Fruit fly (Drosophila melanogaster) whole organism, embryonic: ENCODE results near the gene CG13893.

Experiments used
- B-H2 ChIP-seq: fragments of 200-800 bp; sonication (Bioruptor generic); optimal IDR thresholded peaks from 2 replicates; lab custom pipeline; 2018; ENCODE audit warnings: missing biosample characterization, mild to moderate bottlenecking, missing genetic modification characterization
- C15 ChIP-seq: fragments of 200-800 bp; sonication (Bioruptor generic); IDR thresholded peaks from 3 replicates; pipeline ENCODE4 v1.3.6; 2022; ENCODE audit warnings: missing biosample characterization, missing genetic modification characterization
- CG10543 ChIP-seq: fragments of 200-800 bp; sonication (Bioruptor generic); optimal IDR thresholded peaks from 3 replicates; lab custom pipeline; 2017; ENCODE audit warnings: missing biosample characterization, mild to moderate bottlenecking, missing genetic modification characterization, moderate library complexity
- CG11398 ChIP-seq: fragments of 200-800 bp; sonication (Bioruptor generic); optimal IDR thresholded peaks from 2 replicates; lab custom pipeline; 2016; ENCODE audit warnings: missing biosample characterization, missing genetic modification characterization
- CG11504 ChIP-seq: fragments of 200-800 bp; sonication (Bioruptor generic); optimal IDR thresholded peaks from 3 replicates; lab custom pipeline; 2019; ENCODE audit warnings: missing biosample characterization, mild to moderate bottlenecking, missing genetic modification characterization, moderate library complexity
- CG11695 ChIP-seq: fragments of 200-800 bp; sonication (Bioruptor generic); IDR thresholded peaks from 3 replicates; pipeline ENCODE4 v1.3.6; 2022; ENCODE audit warnings: missing biosample characterization, missing genetic modification characterization
- CG12071 ChIP-seq: fragments of 200-800 bp; sonication (Bioruptor generic); optimal IDR thresholded peaks from 3 replicates; lab custom pipeline; 2018; ENCODE audit warnings: missing biosample characterization, mild to moderate bottlenecking, missing genetic modification characterization
- CG12155 ChIP-seq: fragments of 200-800 bp; sonication (Bioruptor generic); optimal IDR thresholded peaks from 3 replicates; lab custom pipeline; 2016; ENCODE audit warnings: missing biosample characterization, missing genetic modification characterization
- CG14860 ChIP-seq: fragments of 200-800 bp; sonication (Bioruptor generic); IDR thresholded peaks from 3 replicates; pipeline ENCODE4 v1.3.6; 2022; ENCODE audit warnings: missing biosample characterization, missing genetic modification characterization; ENCODE audit not compliant: partially characterized antibody
- CG15479 ChIP-seq: fragments of 200-800 bp; sonication (Bioruptor generic); optimal IDR thresholded peaks from 3 replicates; lab custom pipeline; 2019; ENCODE audit warnings: missing biosample characterization, mild to moderate bottlenecking, missing genetic modification characterization, moderate library complexity
- CG1602 ChIP-seq: fragments of 200-800 bp; sonication (Bioruptor generic); optimal IDR thresholded peaks from 3 replicates; lab custom pipeline; 2016; ENCODE audit warnings: missing biosample characterization, missing genetic modification characterization
- CG18764 ChIP-seq: fragments of 200-800 bp; sonication (Bioruptor generic); optimal IDR thresholded peaks from 3 replicates; lab custom pipeline; 2016; ENCODE audit warnings: missing biosample characterization, missing genetic modification characterization
- CG32532 ChIP-seq: fragments of 200-800 bp; sonication (Bioruptor generic); IDR thresholded peaks from 2 replicates; pipeline ENCODE4 v1.3.6; 2022; ENCODE audit warnings: missing biosample characterization, missing genetic modification characterization
- CG32772 ChIP-seq: fragments of 200-800 bp; sonication (Bioruptor generic); IDR thresholded peaks from 2 replicates; pipeline ENCODE4 v1.3.6; 2022; ENCODE audit warnings: missing biosample characterization, missing genetic modification characterization
- CG4360 ChIP-seq: fragments of 200-800 bp; sonication (Bioruptor generic); IDR thresholded peaks from 2 replicates; pipeline ENCODE4 v1.3.6; 2022; ENCODE audit warnings: missing biosample characterization, missing genetic modification characterization
- CG6791 ChIP-seq: fragments of 200-800 bp; sonication (Bioruptor generic); IDR thresholded peaks from 3 replicates; pipeline ENCODE4 v1.3.6; 2022; ENCODE audit warnings: missing biosample characterization, missing genetic modification characterization; ENCODE audit not compliant: partially characterized antibody
- CG7928 ChIP-seq: fragments of 200-800 bp; sonication (Bioruptor generic); optimal IDR thresholded peaks from 2 replicates; lab custom pipeline; 2017; ENCODE audit warnings: missing biosample characterization, mild to moderate bottlenecking, missing genetic modification characterization
- CG8290 ChIP-seq, 3 experiments: fragments of 200-800 bp; sonication (Bioruptor generic); optimal IDR thresholded peaks; 2 replicates each; lab custom pipeline; 2016 to 2019; ENCODE audit warnings: missing biosample characterization in 3 of 3, missing genetic modification characterization in 3 of 3, mild to moderate bottlenecking in 2 of 3, moderate library complexity in 1 of 3
- CHES-1-like ChIP-seq: fragments of 200-800 bp; sonication (Bioruptor generic); optimal IDR thresholded peaks from 2 replicates; lab custom pipeline; 2016; ENCODE audit warnings: missing biosample characterization, missing genetic modification characterization
- D19B ChIP-seq: fragments of 200-800 bp; sonication (Bioruptor generic); optimal IDR thresholded peaks from 2 replicates; lab custom pipeline; 2017; ENCODE audit warnings: missing biosample characterization, mild to moderate bottlenecking, missing genetic modification characterization
- E2f1 ChIP-seq: fragments of 200-800 bp; sonication (Bioruptor generic); IDR thresholded peaks from 2 replicates; pipeline ENCODE4 v1.3.6; 2022; ENCODE audit warnings: missing biosample characterization, missing genetic modification characterization
- E2f2 ChIP-seq: fragments of 200-800 bp; sonication (Bioruptor generic); IDR thresholded peaks from 2 replicates; pipeline ENCODE4 v1.3.6; 2022; ENCODE audit warnings: missing biosample characterization, missing genetic modification characterization
- Ets97D ChIP-seq: fragments of 200-800 bp; sonication (Bioruptor generic); optimal IDR thresholded peaks from 3 replicates; lab custom pipeline; 2016; ENCODE audit warnings: missing biosample characterization, missing genetic modification characterization
- H2.0 ChIP-seq: fragments of 200-800 bp; sonication (Bioruptor generic); IDR thresholded peaks from 2 replicates; pipeline ENCODE4 v1.3.6; 2022; ENCODE audit warnings: missing biosample characterization, missing genetic modification characterization
- Hr51 ChIP-seq, 2 experiments: fragments of 200-800 bp; sonication (Bioruptor generic); optimal IDR thresholded peaks; 2 replicates in 1 of 2; 3 replicates in 1 of 2; lab custom pipeline; 2016 to 2018; ENCODE audit warnings: missing biosample characterization in 2 of 2, missing genetic modification characterization in 2 of 2, mild to moderate bottlenecking in 1 of 2, moderate library complexity in 1 of 2
- Lhr ChIP-seq: fragments of 200-800 bp; sonication (Bioruptor generic); optimal IDR thresholded peaks from 3 replicates; lab custom pipeline; 2017; ENCODE audit warnings: mild to moderate bottlenecking, missing biosample characterization, missing genetic modification reagents, missing genetic modification characterization
- NFAT ChIP-seq: fragments of 200-800 bp; sonication (Bioruptor generic); IDR thresholded peaks from 2 replicates; pipeline ENCODE4 v1.3.6; 2022; ENCODE audit warnings: missing biosample characterization, missing genetic modification characterization
- Nf-YC ChIP-seq: fragments of 200-800 bp; optimal IDR thresholded peaks from 3 replicates; lab custom pipeline; 2019; ENCODE audit warnings: missing biosample characterization, mild to moderate bottlenecking, missing genetic modification characterization, moderate library complexity
- Stat92E ChIP-seq, 3 experiments: fragments of >200 bp in 2 of 3; fragments of 200-800 bp in 1 of 3; sonication (Bioruptor generic) in 1 of 3; optimal IDR thresholded peaks; 2 replicates each; lab custom pipeline; 2017 to 2019; ENCODE audit warnings: missing biosample characterization in 3 of 3, missing genetic modification characterization in 3 of 3, mild to moderate bottlenecking in 1 of 3, moderate library complexity in 1 of 3
- Trl ChIP-seq, 3 experiments: fragments of >200 bp in 2 of 3; fragments of 200-800 bp in 1 of 3; sonication (Bioruptor generic) in 1 of 3; optimal IDR thresholded peaks; 2 replicates in 1 of 3; 3 replicates in 2 of 3; lab custom pipeline; 2016 to 2017; ENCODE audit warnings: missing biosample characterization in 1 of 3, missing genetic modification characterization in 1 of 3
- ap ChIP-seq: fragments of 200-800 bp; sonication (Bioruptor generic); IDR thresholded peaks from 2 replicates; pipeline ENCODE4 v1.3.6; 2022; ENCODE audit warnings: missing biosample characterization, missing genetic modification characterization
- cwo ChIP-seq: fragments of 200-800 bp; sonication (Bioruptor generic); optimal IDR thresholded peaks from 3 replicates; lab custom pipeline; 2017; ENCODE audit warnings: missing biosample characterization, missing genetic modification characterization, mild to moderate bottlenecking, moderate library complexity, missing genetic modification reagents
- eve ChIP-seq, 2 experiments: fragments of >200 bp; optimal IDR thresholded peaks; 2 replicates each; lab custom pipeline; 2017; ENCODE audit warnings: missing biosample characterization in 2 of 2, missing genetic modification characterization in 2 of 2
- fd102C ChIP-seq: fragments of 200-800 bp; sonication (Bioruptor generic); optimal IDR thresholded peaks from 2 replicates; lab custom pipeline; 2018; ENCODE audit warnings: missing biosample characterization, mild to moderate bottlenecking, missing genetic modification characterization, moderate library complexity
- fru ChIP-seq: fragments of >200 bp; optimal IDR thresholded peaks from 2 replicates; lab custom pipeline; 2017
- jigr1 ChIP-seq: fragments of 200-800 bp; sonication (Bioruptor generic); IDR thresholded peaks from 3 replicates; pipeline ENCODE4 v1.3.6; 2022; ENCODE audit warnings: missing biosample characterization, missing genetic modification characterization
- nmo ChIP-seq: fragments of 200-800 bp; sonication (Bioruptor generic); optimal IDR thresholded peaks from 2 replicates; lab custom pipeline; 2018; ENCODE audit warnings: missing biosample characterization, mild to moderate bottlenecking, missing genetic modification characterization, moderate library complexity
- nom ChIP-seq: fragments of 200-800 bp; sonication (Bioruptor generic); optimal IDR thresholded peaks from 2 replicates; lab custom pipeline; 2017; ENCODE audit warnings: missing biosample characterization, missing genetic modification characterization, mild to moderate bottlenecking, moderate library complexity, missing genetic modification reagents
- sd ChIP-seq: fragments of 200-800 bp; sonication (Bioruptor generic); optimal IDR thresholded peaks from 3 replicates; lab custom pipeline; 2018; ENCODE audit warnings: missing biosample characterization, mild to moderate bottlenecking, missing genetic modification characterization, moderate library complexity
- sens ChIP-seq: fragments of 200-800 bp; sonication (Bioruptor generic); peaks from one replicate; lab custom pipeline; 2016; ENCODE audit warnings: missing biosample characterization, missing genetic modification characterization
- sr ChIP-seq: fragments of 200-800 bp; sonication (Bioruptor generic); IDR thresholded peaks from 3 replicates; pipeline ENCODE4 v1.3.6; 2022; ENCODE audit warnings: missing biosample characterization, missing genetic modification characterization
- sug ChIP-seq: fragments of 200-800 bp; optimal IDR thresholded peaks from 2 replicates; lab custom pipeline; 2019; ENCODE audit warnings: missing biosample characterization, mild to moderate bottlenecking, missing genetic modification characterization, moderate library complexity
- unpg ChIP-seq: fragments of 200-800 bp; sonication (Bioruptor generic); optimal IDR thresholded peaks from 3 replicates; lab custom pipeline; 2018; ENCODE audit warnings: missing biosample characterization, mild to moderate bottlenecking, missing genetic modification characterization, moderate library complexity
- vnd ChIP-seq: fragments of 200-800 bp; sonication (Bioruptor generic); IDR thresholded peaks from 3 replicates; pipeline ENCODE4 v1.3.6; 2022; ENCODE audit warnings: missing biosample characterization, missing genetic modification characterization; ENCODE audit not compliant: partially characterized antibody
- wor ChIP-seq: fragments of 200-800 bp; sonication (Bioruptor generic); IDR thresholded peaks from 2 replicates; pipeline ENCODE4 v1.3.6; 2022; ENCODE audit warnings: missing biosample characterization, missing genetic modification characterization

The CG13893 gene

DNA sequence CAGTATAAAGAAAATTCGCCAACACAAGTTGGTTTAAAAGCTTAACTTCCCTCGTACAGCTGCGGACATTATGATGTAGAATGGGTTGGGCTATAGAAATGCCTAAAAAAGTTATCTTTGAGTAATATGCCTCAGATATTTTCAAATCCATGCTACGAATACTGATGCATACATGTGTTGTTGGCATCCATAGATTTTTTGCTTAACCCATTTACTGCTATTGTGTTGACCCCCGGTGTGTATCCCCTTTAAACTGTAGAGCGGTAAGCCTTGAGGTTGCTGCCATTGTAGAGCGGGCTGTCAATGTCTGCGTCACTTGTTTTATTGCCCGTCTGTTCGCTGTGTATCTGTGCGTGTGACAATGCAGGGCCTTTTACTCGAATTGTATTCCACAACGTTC lies 50.9 kb downstream of the CG13893 start (continued):
- no peak for TF ChIP-seq CG1602 (GFP tag; lab: Kevin White, UChicago)
- peak; percentile 80 for TF ChIP-seq unpg (GFP tag; lab: Kevin White, UChicago)
- TF ChIP-seq Lhr (GFP tag; lab: Kevin White, UChicago), result no peak
- TF ChIP-seq CG11695, result peak; percentile 85
- peak; percentile 35 for TF ChIP-seq CG18764 (GFP tag; lab: Kevin White, UChicago)
- TF ChIP-seq C15, result 0 out of 3 replicates have a peak, but pooled peaks have one; percentile 27
- no peak for TF ChIP-seq fru (lab: Kevin White, UChicago)
- TF ChIP-seq CG4360, result peak; percentile 50; the same call in 1 of the 2 replicates
- no peak for TF ChIP-seq fd102C (GFP tag; lab: Kevin White, UChicago)
- peak; percentile 60; the same call in 1 of the 3 replicates for TF ChIP-seq jigr1
- peak; percentile 83 for TF ChIP-seq CG12071 (GFP tag; lab: Kevin White, UChicago)
- TF ChIP-seq CG12155, result peak; percentile 49
- no peak for TF ChIP-seq Stat92E (GFP tag; optimal IDR thresholded peaks at IDR 0.05; lab: Kevin White, UChicago)

DNA sequence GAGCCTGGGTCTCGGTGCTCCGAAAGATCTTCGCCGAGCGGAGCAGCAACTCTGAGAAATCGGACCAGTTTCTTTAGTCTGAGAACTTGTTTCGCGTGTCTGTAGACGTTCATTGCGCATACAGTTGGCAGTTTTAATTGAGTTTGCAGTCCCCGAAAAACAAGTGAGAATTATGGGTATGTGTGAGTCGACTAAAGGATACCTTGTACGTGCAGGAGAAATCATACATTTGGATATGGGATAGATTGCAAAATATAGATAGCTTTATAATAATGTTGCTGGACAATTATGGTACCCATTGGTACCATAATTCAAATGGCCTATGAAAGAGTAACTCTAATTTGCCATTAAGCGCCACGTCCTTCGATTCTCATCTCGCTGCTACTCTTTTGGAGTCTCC lies 51.4 kb downstream of the CG13893 start:
- no peak for TF ChIP-seq eve (GFP tag; optimal IDR thresholded peaks at IDR 0.05; lab: Kevin White, UChicago)
- peak; percentile 36 for TF ChIP-seq D19B
- TF ChIP-seq B-H2 (GFP tag; lab: Kevin White, UChicago), result peak; percentile 8
- TF ChIP-seq E2f2 (GFP tag; lab: Robert Waterston, UW), result 0 out of 2 replicates have a peak, but pooled peaks have one; percentile 5
- peak; percentile 29 for TF ChIP-seq nom (GFP tag; lab: Kevin White, UChicago)

DNA sequence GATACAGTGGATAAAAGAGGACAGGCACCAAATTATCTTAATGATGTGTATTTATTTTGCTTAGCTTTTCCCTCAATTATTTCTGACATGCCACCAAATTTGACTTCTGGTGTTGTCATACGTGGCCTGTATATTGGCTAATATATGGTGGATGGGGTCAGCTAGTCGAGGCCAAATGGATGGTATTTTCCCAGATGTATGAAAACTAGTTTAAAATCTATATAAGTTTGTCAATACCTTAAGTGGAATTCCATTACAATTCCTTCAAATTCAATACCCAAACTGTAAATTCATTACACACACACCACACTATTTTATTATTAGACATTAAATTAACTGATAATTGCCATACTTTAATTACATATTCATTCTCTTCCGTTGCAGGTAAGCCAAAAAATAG lies 52.0 kb downstream of the CG13893 start:
- peak; percentile 58 for TF ChIP-seq sens
- no peak for TF ChIP-seq CG7928 (GFP tag; lab: Kevin White, UChicago)
- TF ChIP-seq E2f1 (GFP tag; lab: Robert Waterston, UW), result no peak
- TF ChIP-seq eve (GFP tag; optimal IDR thresholded peaks at IDR 0.05; lab: Kevin White, UChicago), result peak in 1 of 2 experiments; percentile 66
- no peak for TF ChIP-seq CG14860 (GFP tag; lab: Robert Waterston, UW)

DNA sequence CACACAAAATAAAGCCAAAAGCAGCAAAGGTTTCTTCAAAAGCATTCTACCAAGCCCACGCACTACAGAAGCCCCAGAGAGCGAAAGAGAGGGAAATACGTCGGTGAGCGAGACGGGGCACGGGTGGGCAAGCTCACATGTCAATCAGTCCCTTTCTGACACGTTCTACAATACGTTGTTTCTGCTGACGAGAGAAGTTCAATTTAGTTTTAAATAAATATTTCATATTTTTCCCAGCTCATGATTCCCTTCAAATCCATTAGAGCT lies 53.0 kb downstream of the CG13893 start:
- TF ChIP-seq CHES-1-like (GFP tag; lab: Kevin White, UChicago), result no peak
- TF ChIP-seq fru (lab: Kevin White, UChicago), result no peak
- TF ChIP-seq sr (GFP tag; lab: Robert Waterston, UW), result peak; percentile 88
- no peak for TF ChIP-seq CG11504
- TF ChIP-seq sug (tag; lab: Kevin White, UChicago), result peak; percentile 18
- TF ChIP-seq nom (GFP tag; lab: Kevin White, UChicago), result peak; percentile 27
- TF ChIP-seq ap (GFP tag; lab: Robert Waterston, UW), result no peak
- no peak for TF ChIP-seq wor (GFP tag; lab: Robert Waterston, UW)
- TF ChIP-seq sd (tag; lab: Kevin White, UChicago), result peak; percentile 63
- no peak for TF ChIP-seq CG32772 (GFP tag; lab: Robert Waterston, UW)
- no peak for TF ChIP-seq CG11398 (GFP tag; lab: Kevin White, UChicago)
- TF ChIP-seq Ets97D (GFP tag; lab: Kevin White, UChicago), result no peak
- peak in 1 of 2 experiments; percentile 8 for TF ChIP-seq Trl (optimal IDR thresholded peaks at IDR 0.05; lab: Kevin White, UChicago)
- TF ChIP-seq Trl (GFP tag; optimal IDR thresholded peaks at IDR 0.05; lab: Kevin White, UChicago), result no peak
- TF ChIP-seq nmo (GFP tag; lab: Kevin White, UChicago), result no peak
- peak; percentile 35 for TF ChIP-seq CG10543 (GFP tag; lab: Kevin White, UChicago)
- no peak for TF ChIP-seq CG15479
- no peak for TF ChIP-seq CG6791
- no peak for TF ChIP-seq Hr51 (GFP tag; optimal IDR thresholded peaks at IDR 0.05; lab: Kevin White, UChicago)
- 0 out of 2 replicates have a peak, but pooled peaks have one; percentile 17 for TF ChIP-seq CG32532 (GFP tag; lab: Robert Waterston, UW)
- TF ChIP-seq vnd (GFP tag; lab: Robert Waterston, UW), result no peak
- TF ChIP-seq Nf-YC, result peak; percentile 2
- TF ChIP-seq NFAT, result peak; percentile 12; the same call in 1 of the 2 replicates
- TF ChIP-seq H2.0, result 0 out of 2 replicates have a peak, but pooled peaks have one; percentile 11
- no peak for TF ChIP-seq CG8290 (GFP tag; optimal IDR thresholded peaks at IDR 0.05; lab: Kevin White, UChicago)
- peak in 1 of 2 experiments; percentile 5 for TF ChIP-seq CG8290 (tag; optimal IDR thresholded peaks at IDR 0.05; lab: Kevin White, UChicago)
- peak; percentile 13 for TF ChIP-seq cwo
